Fruit fly (Drosophila melanogaster): ENCODE results near the gene CG33253.

CG33253 gene

DNA sequence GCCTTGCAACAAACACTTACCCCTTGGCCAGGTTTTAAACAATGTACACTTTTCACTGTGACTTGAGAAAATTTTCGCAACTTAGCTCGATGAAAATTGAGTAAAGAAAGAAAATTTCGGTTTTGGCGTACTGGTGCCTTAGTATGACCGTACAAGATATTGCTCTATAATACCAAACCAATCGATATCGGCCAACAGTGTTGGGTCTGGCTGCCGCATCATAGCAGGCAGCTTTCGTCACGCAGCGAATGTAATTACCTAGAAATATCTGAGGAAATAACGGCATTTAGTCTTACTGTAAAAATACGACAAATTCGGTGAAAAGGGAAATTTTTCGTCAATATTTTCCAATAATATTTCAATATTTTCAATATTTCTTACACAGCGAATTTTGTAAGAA is 24.8 kb downstream of the CG33253 start, which contains the start of gene Ulp1 (continued):
- 0 out of 3 replicates have a peak, but pooled peaks have one; percentile 32 for TF ChIP-seq ci (GFP tag; IDR thresholded peaks at IDR 0.05)
- TF ChIP-seq onecut (GFP tag; IDR thresholded peaks at IDR 0.05): peak; percentile 93
- no peak for TF ChIP-seq pros (GFP tag; optimal IDR thresholded peaks at IDR 0.05)
- peak; percentile 71 for TF ChIP-seq CG6791 (GFP tag; IDR thresholded peaks at IDR 0.05; ENCODE audit: partially characterized antibody)
- peak; percentile 9; the same call in 1 of the 2 replicates for TF ChIP-seq inv (GFP tag; IDR thresholded peaks at IDR 0.05; ENCODE audit: partially characterized antibody)
- TF ChIP-seq Neu2 (GFP tag; optimal IDR thresholded peaks at IDR 0.05; ENCODE audit: borderline replicate concordance): peak; percentile 55
- TF ChIP-seq CG12155 (GFP tag; optimal IDR thresholded peaks at IDR 0.05): peak; percentile 3
- peak; percentile 43 for TF ChIP-seq ewg (GFP tag; optimal IDR thresholded peaks at IDR 0.05)
- TF ChIP-seq CG17385 (GFP tag; optimal IDR thresholded peaks at IDR 0.05): peak; percentile 3
- TF ChIP-seq CG10462 (GFP tag; optimal IDR thresholded peaks at IDR 0.05): peak; percentile 57
- peak; percentile 87 for TF ChIP-seq zen (tag; optimal IDR thresholded peaks at IDR 0.05)
- no peak for TF ChIP-seq CG13424 (tag; optimal IDR thresholded peaks at IDR 0.05)
- TF ChIP-seq CG13624 (GFP tag; optimal IDR thresholded peaks at IDR 0.05): peak; percentile 43
- no peak for TF ChIP-seq CG17802 (tag; optimal IDR thresholded peaks at IDR 0.05)
- TF ChIP-seq CG12391 (tag; optimal IDR thresholded peaks at IDR 0.05): peak; percentile 30
- TF ChIP-seq ind (GFP tag; optimal IDR thresholded peaks at IDR 0.05): peak; percentile 18
- peak; percentile 69 for TF ChIP-seq CG14710 (tag; optimal IDR thresholded peaks at IDR 0.05)
- TF ChIP-seq CG30431 (GFP tag; optimal IDR thresholded peaks at IDR 0.05): no peak
- no peak for TF ChIP-seq Dip2 (GFP tag; IDR thresholded peaks at IDR 0.05)
- TF ChIP-seq CG1529 (GFP tag; optimal IDR thresholded peaks at IDR 0.05): no peak
- TF ChIP-seq ken (GFP tag; IDR thresholded peaks at IDR 0.05): no peak
- TF ChIP-seq CG16815 (GFP tag; optimal IDR thresholded peaks at IDR 0.05): no peak
- TF ChIP-seq CG8924 (tag; optimal IDR thresholded peaks at IDR 0.05): peak; percentile 5
- peak; percentile 23 for TF ChIP-seq nerfin-1 (tag; optimal IDR thresholded peaks at IDR 0.05)
- TF ChIP-seq CG3995 (GFP tag; optimal IDR thresholded peaks at IDR 0.05): peak; percentile 76
- peak in 1 of 2 experiments; percentile 42 for TF ChIP-seq dpn (GFP tag; optimal IDR thresholded peaks at IDR 0.05)
- no peak for TF ChIP-seq CG31388 (GFP tag; optimal IDR thresholded peaks at IDR 0.05)
- 0 out of 3 replicates have a peak, but pooled peaks have one; percentile 6 for TF ChIP-seq CG34422 (GFP tag; IDR thresholded peaks at IDR 0.05)
- TF ChIP-seq Meics (GFP tag; optimal IDR thresholded peaks at IDR 0.05): peak; percentile 9
- peak; percentile 39 for TF ChIP-seq CG13894 (tag; optimal IDR thresholded peaks at IDR 0.05)
- TF ChIP-seq CG9876 (GFP tag; optimal IDR thresholded peaks at IDR 0.05): peak; percentile 4
- peak; percentile 57 for TF ChIP-seq CG17829 (tag; optimal IDR thresholded peaks at IDR 0.05)
- TF ChIP-seq stwl (tag; optimal IDR thresholded peaks at IDR 0.05): peak; percentile 78
- TF ChIP-seq BEAF-32 (GFP tag; optimal IDR thresholded peaks at IDR 0.05): peak; percentile 64
- peak; percentile 12 for TF ChIP-seq shn (GFP tag; optimal IDR thresholded peaks at IDR 0.05)
- TF ChIP-seq bsh (GFP tag; optimal IDR thresholded peaks at IDR 0.05): no peak
- TF ChIP-seq slou (GFP tag; optimal IDR thresholded peaks at IDR 0.05): peak; percentile 35
- peak; percentile 56 for TF ChIP-seq CG17359 (tag; optimal IDR thresholded peaks at IDR 0.05)
- TF ChIP-seq Myb (GFP tag; optimal IDR thresholded peaks at IDR 0.05): peak; percentile 92
- no peak for TF ChIP-seq fd102C (GFP tag; optimal IDR thresholded peaks at IDR 0.05)
- TF ChIP-seq Dll (GFP tag; IDR thresholded peaks at IDR 0.05; ENCODE audit: partially characterized antibody): peak; percentile 43; the same call in 2 of the 4 replicates
- TF ChIP-seq Ets97D (GFP tag; optimal IDR thresholded peaks at IDR 0.05): peak; percentile 80
- no peak for TF ChIP-seq CG6272 (GFP tag; IDR thresholded peaks at IDR 0.05)
- TF ChIP-seq Hsf (GFP tag; optimal IDR thresholded peaks at IDR 0.05): no peak
- peak; percentile 31 for TF ChIP-seq Hr3 (GFP tag; optimal IDR thresholded peaks at IDR 0.05)
- TF ChIP-seq CG33213 (GFP tag; optimal IDR thresholded peaks at IDR 0.05): peak; percentile 74
- TF ChIP-seq HLH4C (GFP tag; IDR thresholded peaks at IDR 0.05; ENCODE audit: partially characterized antibody): 0 out of 3 replicates have a peak, but pooled peaks have one; percentile 25
- no peak for TF ChIP-seq wdn (GFP tag; IDR thresholded peaks at IDR 0.05)
- TF ChIP-seq HmgD (GFP tag; optimal IDR thresholded peaks at IDR 0.05): peak; percentile 57
- TF ChIP-seq insv (GFP tag; optimal IDR thresholded peaks at IDR 0.05): peak in 1 of 2 experiments; percentile 47

All from whole organism, embryonic.